Fruit fly (Drosophila melanogaster) whole organism, adult: ENCODE data around the gene CG14851.
A peak's percentile ranks its signal among the peaks of the same experiment; 100 is the strongest.

ENCODE experiments used
- CG11617 ChIP-seq: fragments of 200-800 bp; sonication (Bioruptor generic); optimal IDR thresholded peaks from 2 replicates; lab custom pipeline; 2017; ENCODE audit warnings: mild to moderate bottlenecking, missing biosample characterization, missing genetic modification reagents, missing genetic modification characterization
- CG12768 ChIP-seq: fragments of 200-800 bp; sonication (Bioruptor generic); optimal IDR thresholded peaks from 2 replicates; lab custom pipeline; 2017; ENCODE audit warnings: missing biosample characterization, missing genetic modification characterization, mild to moderate bottlenecking, moderate library complexity, missing genetic modification reagents
- CG14711 ChIP-seq: fragments of 200-800 bp; sonication (Bioruptor generic); optimal IDR thresholded peaks from 2 replicates; lab custom pipeline; 2018; ENCODE audit warnings: missing biosample characterization, mild to moderate bottlenecking, missing genetic modification characterization, moderate library complexity
- CG1620 ChIP-seq: fragments of 200-800 bp; sonication (Bioruptor generic); optimal IDR thresholded peaks from 2 replicates; lab custom pipeline; 2016; ENCODE audit warnings: missing biosample characterization, missing genetic modification characterization
- CG33017 ChIP-seq: fragments of 200-800 bp; sonication (Bioruptor generic); optimal IDR thresholded peaks from 2 replicates; lab custom pipeline; 2018; ENCODE audit warnings: missing biosample characterization, mild to moderate bottlenecking, missing genetic modification characterization, moderate library complexity
- CG5204 ChIP-seq: fragments of 200-800 bp; sonication (Bioruptor generic); optimal IDR thresholded peaks from 2 replicates; lab custom pipeline; 2016; ENCODE audit warnings: missing biosample characterization, missing genetic modification characterization
- CG7045 ChIP-seq: fragments of 200-800 bp; sonication (Bioruptor generic); optimal IDR thresholded peaks from 2 replicates; lab custom pipeline; 2017; ENCODE audit warnings: missing biosample characterization, mild to moderate bottlenecking, missing genetic modification characterization
- CG7101 ChIP-seq: fragments of 200-800 bp; sonication (Bioruptor generic); optimal IDR thresholded peaks from 2 replicates; lab custom pipeline; 2018; ENCODE audit warnings: missing biosample characterization, mild to moderate bottlenecking, missing genetic modification characterization, moderate library complexity
- Clk ChIP-seq: fragments of 200-800 bp; sonication (Bioruptor generic); optimal IDR thresholded peaks from 2 replicates; lab custom pipeline; 2017; ENCODE audit warnings: missing biosample characterization, missing genetic modification characterization
- Crg-1 ChIP-seq: fragments of 200-800 bp; sonication (Bioruptor generic); optimal IDR thresholded peaks from 2 replicates; lab custom pipeline; 2016; ENCODE audit warnings: missing biosample characterization, missing genetic modification characterization
- Hr96 ChIP-seq: fragments of 200-800 bp; sonication (Bioruptor generic); optimal IDR thresholded peaks from 2 replicates; lab custom pipeline; 2016; ENCODE audit warnings: missing biosample characterization, missing genetic modification characterization
- Mnt ChIP-seq: fragments of 200-800 bp; sonication (Bioruptor generic); optimal IDR thresholded peaks from 2 replicates; lab custom pipeline; 2016; ENCODE audit warnings: missing biosample characterization, mild to moderate bottlenecking, missing genetic modification characterization
- bab1 ChIP-seq: fragments of 200-800 bp; sonication (Bioruptor generic); optimal IDR thresholded peaks from 3 replicates; lab custom pipeline; 2019; ENCODE audit warnings: missing biosample characterization, mild to moderate bottlenecking, missing genetic modification characterization, moderate library complexity
- cic ChIP-seq: fragments of 200-800 bp; sonication (Bioruptor generic); optimal IDR thresholded peaks from 2 replicates; lab custom pipeline; 2017; ENCODE audit warnings: missing biosample characterization, mild to moderate bottlenecking, missing genetic modification characterization, moderate library complexity
- cnc ChIP-seq, 2 experiments: fragments of >200 bp; optimal IDR thresholded peaks; 2 replicates each; lab custom pipeline; 2017
- kay ChIP-seq: fragments of 200-800 bp; sonication (Bioruptor generic); peaks from one replicate; lab custom pipeline; 2016; ENCODE audit warnings: missing biosample characterization, missing genetic modification characterization, borderline replicate concordance
- ovo ChIP-seq: fragments of 200-800 bp; sonication (Bioruptor generic); optimal IDR thresholded peaks from 2 replicates; lab custom pipeline; 2016; ENCODE audit warnings: missing biosample characterization, missing genetic modification characterization
- pad ChIP-seq: fragments of 200-800 bp; sonication (Bioruptor generic); optimal IDR thresholded peaks from 3 replicates; lab custom pipeline; 2017; ENCODE audit warnings: missing biosample characterization, missing genetic modification characterization, mild to moderate bottlenecking, moderate library complexity, missing genetic modification reagents
- tj ChIP-seq: fragments of 200-800 bp; sonication (Bioruptor generic); optimal IDR thresholded peaks from 3 replicates; lab custom pipeline; 2017; ENCODE audit warnings: missing biosample characterization, mild to moderate bottlenecking, missing genetic modification characterization, moderate library complexity
- toe ChIP-seq: fragments of 200-800 bp; sonication (Bioruptor generic); optimal IDR thresholded peaks from 2 replicates; lab custom pipeline; 2016; ENCODE audit warnings: missing biosample characterization, missing genetic modification characterization

Gene CG14851

dm6 chr3R:14575718-14576187, 13.6 kb downstream of the CG14851 start, which contains the start of gene CG7987:
CG7987 (minus strand) TSS chr3R:14575887.
- TF ChIP-seq ovo (GFP tag; lab: Kevin White, UChicago) (peak; percentile 50), kay (no peak), Crg-1 (GFP tag; lab: Kevin White, UChicago) (peak; percentile 16), cnc (optimal IDR thresholded peaks at IDR 0.05; lab: Kevin White, UChicago) (no peak), Mnt (GFP tag; lab: Kevin White, UChicago) (peak; percentile 8), bab1 (GFP tag; lab: Kevin White, UChicago) (peak; percentile 19), cic (GFP tag; lab: Kevin White, UChicago) (no peak), CG7101 (peak; percentile 14), CG12768 (GFP tag; lab: Kevin White, UChicago) (no peak)

dm6 chr3R:14576511-14576691, 14.3 kb downstream of the CG14851 start, which contains the start of gene CG44094:
CG44094 (minus strand) TSS chr3R:14576611.
- TF ChIP-seq CG5204 (GFP tag; lab: Kevin White, UChicago) (no peak), bab1 (GFP tag; lab: Kevin White, UChicago) (no peak), CG14711 (tag; lab: Kevin White, UChicago) (no peak), ovo (GFP tag; lab: Kevin White, UChicago) (no peak), CG7101 (no peak), tj (no peak), CG33017 (no peak), toe (no peak)

DNA sequence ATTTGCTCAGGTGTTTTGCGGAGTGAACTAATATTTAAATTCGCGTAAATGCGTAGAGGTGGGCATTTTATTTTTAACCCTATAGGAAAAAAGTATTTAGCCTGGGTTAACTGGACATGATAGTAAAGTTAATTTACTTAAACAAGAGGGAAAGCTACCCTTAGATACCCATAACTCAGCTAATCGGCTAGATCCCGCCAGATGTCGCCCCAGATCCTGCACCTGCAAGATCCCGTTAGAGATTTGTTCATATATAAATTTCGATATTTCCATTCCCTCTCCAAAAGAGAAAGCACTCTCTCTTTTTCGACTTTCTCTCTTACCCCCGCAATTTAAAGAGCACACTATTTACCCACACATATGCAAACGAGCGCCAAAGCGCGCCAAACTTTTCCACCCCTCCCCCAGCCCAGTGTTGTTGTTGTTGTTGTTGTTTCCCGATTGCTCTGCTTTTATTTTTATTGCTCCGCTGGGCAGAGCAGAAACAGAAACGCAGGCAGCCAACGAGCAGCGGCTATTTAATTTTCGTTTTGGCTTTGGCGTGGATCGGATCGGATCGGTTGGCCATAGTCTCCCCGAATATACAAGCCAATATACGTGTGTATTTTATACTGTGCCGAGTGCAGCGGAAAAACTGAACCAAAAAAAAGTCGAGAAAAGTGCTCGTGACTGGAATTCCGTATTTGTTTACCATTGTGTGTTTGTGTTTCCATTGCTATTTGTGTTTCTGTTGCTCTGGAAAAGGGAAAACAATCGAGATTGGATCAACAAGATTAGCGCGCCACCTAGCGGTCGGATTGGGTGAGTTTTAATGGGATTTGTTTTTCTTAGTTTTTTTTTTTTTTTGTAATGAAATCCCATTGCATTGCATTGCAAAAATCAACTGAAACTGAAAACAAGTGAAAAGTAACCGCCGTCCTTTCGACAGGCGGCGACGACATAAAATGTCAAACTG, 14.8 kb downstream of the CG14851 start, which contains the start of gene stumps:
TSS of gene stumps (plus strand) at position 526 of the 955 bp plus-strand sequence.
- TF ChIP-seq CG12768 (GFP tag; lab: Kevin White, UChicago) (peak; percentile 47), CG11617 (GFP tag; lab: Kevin White, UChicago) (no peak)

dm6 chr3R:14577803-14578493, 15.8 kb downstream of the CG14851 start:
- TF ChIP-seq Hr96 (GFP tag; lab: Kevin White, UChicago) (no peak), tj (no peak), CG1620 (GFP tag; lab: Kevin White, UChicago) (no peak), bab1 (GFP tag; lab: Kevin White, UChicago) (no peak), Crg-1 (GFP tag; lab: Kevin White, UChicago) (no peak), cic (GFP tag; lab: Kevin White, UChicago) (no peak), CG12768 (GFP tag; lab: Kevin White, UChicago) (no peak), cnc (optimal IDR thresholded peaks at IDR 0.05; lab: Kevin White, UChicago) (no peak), kay (no peak), CG7101 (no peak), Clk (no peak), CG14711 (tag; lab: Kevin White, UChicago) (no peak), CG33017 (no peak), Mnt (GFP tag; lab: Kevin White, UChicago) (no peak), CG5204 (GFP tag; lab: Kevin White, UChicago) (no peak)

DNA sequence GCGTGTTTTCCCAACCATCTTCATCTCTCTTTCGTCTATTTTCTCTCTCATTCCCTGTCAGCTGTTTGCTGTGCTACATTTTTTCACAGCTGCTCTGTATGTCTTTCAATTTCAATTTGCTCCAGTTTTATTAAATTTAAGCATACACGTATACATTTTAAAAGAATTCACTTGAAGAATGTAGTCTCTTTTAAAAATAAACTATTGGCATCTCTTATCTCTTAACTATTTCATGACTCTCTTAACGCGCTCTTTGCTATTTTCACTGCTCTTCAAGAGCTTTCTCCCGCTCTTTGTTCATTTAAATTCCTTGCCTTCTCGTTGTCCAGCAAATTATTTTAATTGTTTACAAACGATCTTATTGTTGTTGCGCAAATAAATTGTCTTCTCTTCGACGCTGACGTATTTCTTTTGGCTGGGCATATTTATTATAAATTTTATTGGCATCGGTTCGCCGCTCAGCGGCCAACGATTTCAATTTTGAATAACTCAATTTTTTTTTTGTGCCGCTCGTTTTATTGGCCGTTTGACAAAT, 18.0 kb downstream of the CG14851 start:
- TF ChIP-seq CG1620 (GFP tag; lab: Kevin White, UChicago): no peak
- peak; percentile 61 for TF ChIP-seq kay
- no peak for TF ChIP-seq CG14711 (tag; lab: Kevin White, UChicago)
- no peak for TF ChIP-seq CG7045 (GFP tag; lab: Kevin White, UChicago)
- no peak for TF ChIP-seq Hr96 (GFP tag; lab: Kevin White, UChicago)

dm6 chr3R:14586480-14587443, 24.6 kb downstream of the CG14851 start:
- TF ChIP-seq bab1 (GFP tag; lab: Kevin White, UChicago) (no peak), ovo (GFP tag; lab: Kevin White, UChicago) (no peak), CG11617 (GFP tag; lab: Kevin White, UChicago) (no peak), CG5204 (GFP tag; lab: Kevin White, UChicago) (no peak), Hr96 (GFP tag; lab: Kevin White, UChicago) (no peak), cic (GFP tag; lab: Kevin White, UChicago) (no peak), CG1620 (GFP tag; lab: Kevin White, UChicago) (no peak), CG7045 (GFP tag; lab: Kevin White, UChicago) (no peak), kay (no peak), Crg-1 (GFP tag; lab: Kevin White, UChicago) (no peak), CG12768 (GFP tag; lab: Kevin White, UChicago) (no peak), toe (no peak), tj (no peak), CG14711 (tag; lab: Kevin White, UChicago) (no peak), Clk (no peak), pad (no peak), cnc (optimal IDR thresholded peaks at IDR 0.05; lab: Kevin White, UChicago) (no peak), CG33017 (no peak), CG7101 (no peak), Mnt (GFP tag; lab: Kevin White, UChicago) (no peak)
